Worm (Caenorhabditis elegans) whole organism, L4/young adult: ENCODE data around the gene sri-1.

Experiments used
- W03F9.2 ChIP-seq: fragments of 150-350 bp; optimal IDR thresholded peaks from 2 replicates; lab custom pipeline; 2014; ENCODE audit warnings: missing biosample characterization, missing genetic modification characterization
- dao-5 ChIP-seq: sonication (generic microtip); optimal IDR thresholded peaks from 2 replicates; lab custom pipeline; 2016; ENCODE audit warnings: missing genotype, missing genetic modification characterization, moderate library complexity, missing compliant biosample characterization
- him-1 ChIP-seq: sonication (generic microtip); optimal IDR thresholded peaks from 2 replicates; lab custom pipeline; 2016; ENCODE audit warnings: missing genotype, missing genetic modification reagents, missing genetic modification characterization, missing compliant biosample characterization

- TF ChIP-seq him-1 (tag; lab: Kevin White, UChicago), result no peak
- no peak for TF ChIP-seq W03F9.2 (tag; lab: Kevin White, UChicago)
- no peak for TF ChIP-seq dao-5 (tag; lab: Kevin White, UChicago)
Measured at ce11 chrV:15988074-15988473, 20.6 kb upstream of the sri-1 start, which contains the start of gene F36G9.15.
